Worm (Caenorhabditis elegans) whole organism, L3 larva: Measurements from ENCODE around the gene let-858.
A peak's percentile ranks its signal among the peaks of the same experiment; 100 is the strongest.

ENCODE experiments used
- ZK546.5 ChIP-seq: sonication (generic microtip); optimal IDR thresholded peaks from 2 replicates; lab custom pipeline; 2017; ENCODE audit warnings: missing biosample characterization, missing genetic modification characterization
- daf-12 ChIP-seq: fragments of 150-350 bp; optimal IDR thresholded peaks from 2 replicates; lab custom pipeline; 2014; ENCODE audit warnings: missing biosample characterization, missing genetic modification reagents, missing genetic modification characterization
- egl-27 ChIP-seq: sonication (generic microtip); optimal IDR thresholded peaks from 4 replicates; lab custom pipeline; 2017; ENCODE audit warnings: missing biosample characterization, missing genetic modification reagents, missing genetic modification characterization
- elt-1 ChIP-seq: fragments of 150-350 bp; optimal IDR thresholded peaks from 2 replicates; lab custom pipeline; 2014; ENCODE audit warnings: missing biosample characterization, missing genetic modification characterization
- elt-2 ChIP-seq: sonication (generic microtip); optimal IDR thresholded peaks from 2 replicates; lab custom pipeline; 2016; ENCODE audit warnings: missing genetic modification reagents, mild to moderate bottlenecking, missing genetic modification characterization, missing compliant biosample characterization
- elt-3 ChIP-seq, 3 experiments: fragments of 150-350 bp in 1 of 3; sonication (generic microtip) in 2 of 3; optimal IDR thresholded peaks; 2 replicates in 2 of 3; 4 replicates in 1 of 3; lab custom pipeline; 2014 to 2017; ENCODE audit warnings: missing biosample characterization in 3 of 3, missing genetic modification characterization in 3 of 3
- fkh-10 ChIP-seq: sonication (generic microtip); optimal IDR thresholded peaks from 2 replicates; lab custom pipeline; 2017; ENCODE audit warnings: missing biosample characterization, missing genetic modification reagents, missing genetic modification characterization
- jun-1 ChIP-seq: fragments of 150-350 bp; optimal IDR thresholded peaks from 2 replicates; lab custom pipeline; 2014; ENCODE audit warnings: missing biosample characterization, missing genetic modification reagents, missing genetic modification characterization
- lsy-12 ChIP-seq: sonication (generic microtip); optimal IDR thresholded peaks from 2 replicates; lab custom pipeline; 2016; ENCODE audit warnings: mild to moderate bottlenecking, missing genetic modification characterization, missing compliant biosample characterization
- mml-1 ChIP-seq: fragments of 150-350 bp; sonication (generic microtip); optimal IDR thresholded peaks from 3 replicates; lab custom pipeline; 2014; ENCODE audit warnings: missing biosample characterization, missing genetic modification characterization
- nhr-11 ChIP-seq: fragments of 150-350 bp; optimal IDR thresholded peaks from 2 replicates; lab custom pipeline; 2014; ENCODE audit warnings: missing biosample characterization, missing genetic modification characterization
- nhr-12 ChIP-seq: fragments of 150-350 bp; optimal IDR thresholded peaks from 2 replicates; lab custom pipeline; 2014; ENCODE audit warnings: missing biosample characterization, missing genetic modification characterization
- nhr-23 ChIP-seq: fragments of 150-350 bp; optimal IDR thresholded peaks from 2 replicates; lab custom pipeline; 2014; ENCODE audit warnings: missing biosample characterization, missing genetic modification reagents, missing genetic modification characterization
- nhr-25 ChIP-seq: sonication (generic microtip); optimal IDR thresholded peaks from 2 replicates; lab custom pipeline; 2017; ENCODE audit warnings: missing biosample characterization, missing genetic modification characterization
- nhr-43 ChIP-seq: sonication (generic microtip); optimal IDR thresholded peaks from 2 replicates; lab custom pipeline; 2016; ENCODE audit warnings: mild to moderate bottlenecking, missing genetic modification characterization, missing compliant biosample characterization; ENCODE audit not compliant: poor library complexity, severe bottlenecking
- nhr-76 ChIP-seq: fragments of 150-350 bp; sonication (generic microtip); optimal IDR thresholded peaks from 5 replicates; lab custom pipeline; 2014; ENCODE audit warnings: missing biosample characterization, missing genetic modification characterization
- nhr-77 ChIP-seq: fragments of 150-350 bp; optimal IDR thresholded peaks from 2 replicates; lab custom pipeline; 2014; ENCODE audit warnings: missing biosample characterization, missing genetic modification characterization
- pha-4 ChIP-seq: fragments of 150-350 bp; optimal IDR thresholded peaks from 2 replicates; lab custom pipeline; 2014; ENCODE audit warnings: missing biosample characterization, missing genetic modification reagents, missing genetic modification characterization
- pqm-1 ChIP-seq: fragments of 150-350 bp; optimal IDR thresholded peaks from 2 replicates; lab custom pipeline; 2017; ENCODE audit warnings: missing biosample characterization, missing genetic modification characterization, inconsistent platforms
- snpc-4 ChIP-seq: fragments of 150-350 bp; optimal IDR thresholded peaks from 2 replicates; lab custom pipeline; 2014; ENCODE audit warnings: missing biosample characterization, missing genetic modification characterization
- zag-1 ChIP-seq: fragments of 150-350 bp; optimal IDR thresholded peaks from 2 replicates; lab custom pipeline; 2014; ENCODE audit warnings: missing biosample characterization, missing genetic modification characterization

Gene let-858

ce11 chrII:11055223-11055622, 33.1 kb downstream of the let-858 start, which contains the start of gene F45E10.2:
Gene F45E10.2 (minus strand): TSS chrII:11055323.
- no peak for TF ChIP-seq elt-2
- TF ChIP-seq elt-3 (tag; optimal IDR thresholded peaks at IDR 0.05; lab: Kevin White, UChicago) = no peak
- no peak for TF ChIP-seq daf-12 (tag; lab: Kevin White, UChicago)
- no peak for TF ChIP-seq fkh-10

- no peak for TF ChIP-seq pha-4 (tag; lab: Kevin White, UChicago)
- TF ChIP-seq zag-1 (tag; lab: Kevin White, UChicago) = no peak
- no peak for TF ChIP-seq mml-1 (tag; lab: Kevin White, UChicago)
- peak; percentile 30 for TF ChIP-seq nhr-23 (tag; lab: Kevin White, UChicago)
- no peak for TF ChIP-seq nhr-25 (tag; lab: Kevin White, UChicago)
These were observed 35.1 kb downstream of the let-858 start for ce11 chrII:11057256-11057655.

DNA sequence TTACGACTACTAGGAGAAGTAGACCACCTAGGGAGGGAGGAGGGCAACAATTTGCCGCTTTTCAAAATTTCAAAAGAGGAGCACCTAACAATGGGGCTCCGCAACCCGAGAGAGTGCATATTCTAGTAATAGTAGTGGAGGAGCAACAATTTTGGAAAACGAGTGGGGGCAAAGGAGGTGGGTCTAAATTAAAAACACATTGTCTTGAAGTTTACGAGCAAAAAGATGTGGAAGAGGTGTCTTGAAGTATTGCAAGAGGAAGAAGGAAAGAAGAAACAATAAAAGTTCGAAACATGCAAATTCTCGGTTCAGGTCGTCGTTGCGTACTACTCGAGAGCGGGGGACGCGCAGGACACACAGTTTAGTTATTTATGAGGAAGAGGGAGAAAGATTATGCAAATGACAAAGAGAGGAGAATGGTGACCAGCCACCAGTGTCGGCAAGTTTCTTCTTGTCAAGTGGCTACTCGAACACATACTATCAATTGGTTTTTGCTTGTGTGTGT, 42.1 kb downstream of the let-858 start:
- TF ChIP-seq nhr-43 = no peak

ce11 chrII:11072565-11072964, 50.4 kb downstream of the let-858 start:
- no peak for TF ChIP-seq daf-12 (tag; lab: Kevin White, UChicago)
- TF ChIP-seq snpc-4 (tag; lab: Kevin White, UChicago) = no peak
- TF ChIP-seq ZK546.5 (tag; lab: Kevin White, UChicago) = no peak
- TF ChIP-seq jun-1 (tag; lab: Kevin White, UChicago) = no peak
- no peak for TF ChIP-seq pqm-1 (tag; lab: Kevin White, UChicago)
- TF ChIP-seq lsy-12 (tag; lab: Kevin White, UChicago) = no peak
- no peak for TF ChIP-seq nhr-25 (tag; lab: Kevin White, UChicago)
- TF ChIP-seq, all 47 proteins: peak for 0

- TF ChIP-seq lsy-12 (tag; lab: Kevin White, UChicago) (no peak), nhr-23 (tag; lab: Kevin White, UChicago) (no peak), nhr-77 (no peak), nhr-11 (tag; lab: Kevin White, UChicago) (no peak), nhr-12 (tag; lab: Kevin White, UChicago) (no peak), fkh-10 (no peak), elt-1 (tag; lab: Kevin White, UChicago) (peak; percentile 82), nhr-25 (tag; lab: Kevin White, UChicago) (peak; percentile 12), nhr-76 (tag; lab: Kevin White, UChicago) (no peak), egl-27 (tag; lab: Kevin White, UChicago) (no peak)
These were observed 54.4 kb downstream of the let-858 start for ce11 chrII:11076550-11076949.
